Worm (Caenorhabditis elegans) whole organism, L2 larva: ENCODE measurements around the gene R03D7.8.
A peak's percentile ranks its signal among the peaks of the same experiment; 100 is the strongest.

Experiments used
- aly-2 ChIP-seq: fragments of 150-350 bp; optimal IDR thresholded peaks from 2 replicates; lab custom pipeline; 2014; ENCODE audit warnings: missing biosample characterization, missing genetic modification characterization
- ama-1 ChIP-seq: fragments of 150-350 bp; optimal IDR thresholded peaks from 2 replicates; lab custom pipeline; 2018; ENCODE audit warnings: inconsistent platforms
- egl-27 ChIP-seq: sonication (generic microtip); optimal IDR thresholded peaks from 3 replicates; lab custom pipeline; 2017; ENCODE audit warnings: missing biosample characterization, missing genetic modification reagents, missing genetic modification characterization
- elt-1 ChIP-seq: fragments of 150-350 bp; optimal IDR thresholded peaks from 2 replicates; lab custom pipeline; 2014; ENCODE audit warnings: missing biosample characterization, missing genetic modification characterization
- lin-13 ChIP-seq: fragments of 150-350 bp; optimal IDR thresholded peaks from 2 replicates; lab custom pipeline; 2014; ENCODE audit warnings: missing biosample characterization, missing genetic modification reagents, missing genetic modification characterization
- lsy-2 ChIP-seq, 2 experiments: fragments of 150-350 bp in 1 of 2; sonication (generic microtip) in 1 of 2; optimal IDR thresholded peaks; 2 replicates each; lab custom pipeline; 2014 to 2017; ENCODE audit warnings: missing biosample characterization in 2 of 2, missing genetic modification characterization in 2 of 2
- nhr-11 ChIP-seq: fragments of 150-350 bp; optimal IDR thresholded peaks from 2 replicates; lab custom pipeline; 2014; ENCODE audit warnings: missing biosample characterization, missing genetic modification characterization
- nhr-12 ChIP-seq: fragments of 150-350 bp; optimal IDR thresholded peaks from 2 replicates; lab custom pipeline; 2014; ENCODE audit warnings: missing biosample characterization, missing genetic modification characterization
- nhr-237 ChIP-seq: fragments of 150-350 bp; optimal IDR thresholded peaks from 2 replicates; lab custom pipeline; 2014; ENCODE audit warnings: missing biosample characterization, missing genetic modification characterization
- snpc-4 ChIP-seq: fragments of 150-350 bp; optimal IDR thresholded peaks from 2 replicates; lab custom pipeline; 2014; ENCODE audit warnings: missing biosample characterization, missing genetic modification characterization
- unc-39 ChIP-seq: fragments of 150-350 bp; optimal IDR thresholded peaks from 2 replicates; lab custom pipeline; 2014; ENCODE audit warnings: missing biosample characterization, missing genetic modification characterization
- unc-62 ChIP-seq: fragments of 150-350 bp; optimal IDR thresholded peaks from 2 replicates; lab custom pipeline; 2014; ENCODE audit warnings: missing biosample characterization, missing genetic modification reagents, missing genetic modification characterization
- zag-1 ChIP-seq: fragments of 150-350 bp; optimal IDR thresholded peaks from 2 replicates; lab custom pipeline; 2014; ENCODE audit warnings: missing biosample characterization, missing genetic modification characterization
- ztf-1 ChIP-seq: fragments of 200-800 bp; sonication (Bioruptor generic); conservative IDR thresholded peaks from 2 replicates; pipeline ENCODE4 v1.3.6; 2022; ENCODE audit warnings: missing genetic modification characterization, missing compliant biosample characterization

ce11 chrII:10990592-10990991, 33.9 kb upstream of the R03D7.8 start:
- no peak for TF ChIP-seq elt-1
- TF ChIP-seq aly-2: no peak
- no peak for TF ChIP-seq nhr-11 (tag; lab: Kevin White, UChicago)
- no peak for TF ChIP-seq ztf-1 (GFP tag; lab: Robert Waterston, UW)
- no peak for TF ChIP-seq unc-39 (tag; lab: Kevin White, UChicago)
- peak in 1 of 2 experiments; percentile 13 for TF ChIP-seq lsy-2 (tag; optimal IDR thresholded peaks at IDR 0.05; lab: Kevin White, UChicago)
- TF ChIP-seq zag-1 (tag; lab: Kevin White, UChicago): no peak
- TF ChIP-seq ama-1 (lab: Kevin White, UChicago): no peak
- no peak for TF ChIP-seq nhr-237 (tag; lab: Kevin White, UChicago)
- no peak for TF ChIP-seq nhr-12 (tag; lab: Kevin White, UChicago)
- no peak for TF ChIP-seq egl-27 (tag; lab: Kevin White, UChicago)
- no peak for TF ChIP-seq lin-13 (GFP tag; lab: Kevin White, UChicago)
- no peak for TF ChIP-seq snpc-4 (tag; lab: Kevin White, UChicago)
- TF ChIP-seq unc-62: no peak
